Fruit fly (Drosophila melanogaster) whole organism, embryonic: Measurements from ENCODE around the gene Lmpt.

ENCODE experiments used
- Antp ChIP-seq: fragments of 200-800 bp; sonication (Bioruptor generic); optimal IDR thresholded peaks from 3 replicates; lab custom pipeline; 2016; ENCODE audit warnings: missing biosample characterization, missing genetic modification characterization
- BtbVII ChIP-seq: fragments of 200-800 bp; sonication (Bioruptor generic); optimal IDR thresholded peaks from 3 replicates; lab custom pipeline; 2017; ENCODE audit warnings: missing biosample characterization, mild to moderate bottlenecking, missing genetic modification characterization
- CG11696 ChIP-seq: fragments of 200-800 bp; sonication (Bioruptor generic); IDR thresholded peaks from 2 replicates; pipeline ENCODE4 v1.3.6; 2022; ENCODE audit warnings: missing biosample characterization, missing genetic modification characterization
- CG12219 ChIP-seq: fragments of 200-800 bp; sonication (Bioruptor generic); optimal IDR thresholded peaks from 3 replicates; lab custom pipeline; 2018; ENCODE audit warnings: missing biosample characterization, mild to moderate bottlenecking, missing genetic modification characterization
- CG12299 ChIP-seq: fragments of 200-800 bp; sonication (Bioruptor generic); optimal IDR thresholded peaks from 2 replicates; lab custom pipeline; 2018; ENCODE audit warnings: missing biosample characterization, mild to moderate bottlenecking, missing genetic modification characterization
- CG1233 ChIP-seq: fragments of 200-800 bp; sonication (Bioruptor generic); optimal IDR thresholded peaks from 4 replicates; lab custom pipeline; 2018; ENCODE audit warnings: missing biosample characterization, mild to moderate bottlenecking, missing genetic modification characterization
- CG12769 ChIP-seq: fragments of 200-800 bp; sonication (Bioruptor generic); optimal IDR thresholded peaks from 2 replicates; lab custom pipeline; 2019; ENCODE audit warnings: missing biosample characterization, mild to moderate bottlenecking, missing genetic modification characterization, moderate library complexity
- CG12942 ChIP-seq: fragments of 200-800 bp; sonication (Bioruptor generic); optimal IDR thresholded peaks from 3 replicates; lab custom pipeline; 2016; ENCODE audit warnings: missing biosample characterization, missing genetic modification characterization
- CG13624 ChIP-seq: fragments of 200-800 bp; sonication (Bioruptor generic); optimal IDR thresholded peaks from 2 replicates; lab custom pipeline; 2016; ENCODE audit warnings: missing biosample characterization, missing genetic modification characterization
- CG14965 ChIP-seq: fragments of 200-800 bp; sonication (Bioruptor generic); optimal IDR thresholded peaks from 2 replicates; lab custom pipeline; 2016; ENCODE audit warnings: missing biosample characterization, missing genetic modification characterization, borderline replicate concordance
- CG1647 ChIP-seq: fragments of 200-800 bp; sonication (Bioruptor generic); optimal IDR thresholded peaks from 3 replicates; lab custom pipeline; 2016; ENCODE audit warnings: missing biosample characterization, missing genetic modification characterization
- CG18262 ChIP-seq: fragments of 200-800 bp; optimal IDR thresholded peaks from 3 replicates; lab custom pipeline; 2019; ENCODE audit warnings: missing biosample characterization, mild to moderate bottlenecking, missing genetic modification characterization, moderate library complexity
- CG34224 ChIP-seq: fragments of 200-800 bp; sonication (Bioruptor generic); IDR thresholded peaks from 3 replicates; pipeline ENCODE4 v1.3.6; 2022; ENCODE audit warnings: missing biosample characterization, missing genetic modification characterization; ENCODE audit not compliant: partially characterized antibody
- CG4282 ChIP-seq: fragments of 200-800 bp; sonication (Bioruptor generic); optimal IDR thresholded peaks from 2 replicates; lab custom pipeline; 2016; ENCODE audit warnings: missing biosample characterization, missing genetic modification characterization
- CG4360 ChIP-seq: fragments of 200-800 bp; sonication (Bioruptor generic); IDR thresholded peaks from 2 replicates; pipeline ENCODE4 v1.3.6; 2022; ENCODE audit warnings: missing biosample characterization, missing genetic modification characterization
- CG6765 ChIP-seq: fragments of 200-800 bp; sonication (Bioruptor generic); optimal IDR thresholded peaks from 3 replicates; lab custom pipeline; 2017; ENCODE audit warnings: missing biosample characterization, mild to moderate bottlenecking, missing genetic modification characterization
- CG7357 ChIP-seq: fragments of 200-800 bp; sonication (Bioruptor generic); IDR thresholded peaks from 3 replicates; pipeline ENCODE4 v1.3.6; 2022; ENCODE audit warnings: missing biosample characterization, missing genetic modification characterization
- CG7372 ChIP-seq: fragments of 200-800 bp; sonication (Bioruptor generic); IDR thresholded peaks from 2 replicates; pipeline ENCODE4 v1.3.6; 2022; ENCODE audit warnings: missing biosample characterization, missing genetic modification characterization
- CG7839 ChIP-seq: fragments of 200-800 bp; sonication (Bioruptor generic); optimal IDR thresholded peaks from 3 replicates; lab custom pipeline; 2018; ENCODE audit warnings: missing biosample characterization, mild to moderate bottlenecking, missing genetic modification characterization, moderate library complexity
- CG7987 ChIP-seq: fragments of 200-800 bp; sonication (Bioruptor generic); optimal IDR thresholded peaks from 2 replicates; lab custom pipeline; 2018; ENCODE audit warnings: missing biosample characterization, mild to moderate bottlenecking, missing genetic modification characterization, moderate library complexity
- CG9727 ChIP-seq: fragments of 200-800 bp; sonication (Bioruptor generic); optimal IDR thresholded peaks from 3 replicates; lab custom pipeline; 2017; ENCODE audit warnings: missing biosample characterization, mild to moderate bottlenecking, missing genetic modification characterization
- CHES-1-like ChIP-seq: fragments of 200-800 bp; sonication (Bioruptor generic); optimal IDR thresholded peaks from 2 replicates; lab custom pipeline; 2016; ENCODE audit warnings: missing biosample characterization, missing genetic modification characterization
- D19B ChIP-seq: fragments of 200-800 bp; sonication (Bioruptor generic); optimal IDR thresholded peaks from 2 replicates; lab custom pipeline; 2017; ENCODE audit warnings: missing biosample characterization, mild to moderate bottlenecking, missing genetic modification characterization
- Dad ChIP-seq: fragments of 200-800 bp; sonication (Bioruptor generic); optimal IDR thresholded peaks from 3 replicates; lab custom pipeline; 2016; ENCODE audit warnings: missing biosample characterization, missing genetic modification characterization
- Trl ChIP-seq, 3 experiments: fragments of >200 bp in 2 of 3; fragments of 200-800 bp in 1 of 3; sonication (Bioruptor generic) in 1 of 3; optimal IDR thresholded peaks; 2 replicates in 1 of 3; 3 replicates in 2 of 3; lab custom pipeline; 2016 to 2017; ENCODE audit warnings: missing biosample characterization in 1 of 3, missing genetic modification characterization in 1 of 3
- YL-1 ChIP-seq: fragments of 200-800 bp; sonication (Bioruptor generic); optimal IDR thresholded peaks from 3 replicates; lab custom pipeline; 2017; ENCODE audit warnings: missing biosample characterization, mild to moderate bottlenecking, missing genetic modification characterization
- abd-A ChIP-seq: fragments of 200-800 bp; sonication (Bioruptor generic); optimal IDR thresholded peaks from 3 replicates; lab custom pipeline; 2019; ENCODE audit warnings: missing biosample characterization, mild to moderate bottlenecking, missing genetic modification characterization, moderate library complexity
- aop ChIP-seq: fragments of 200-800 bp; sonication (Bioruptor generic); IDR thresholded peaks from 2 replicates; pipeline ENCODE4 v1.3.6; 2022; ENCODE audit warnings: missing biosample characterization, missing genetic modification characterization
- bowl ChIP-seq: fragments of 200-800 bp; sonication (Bioruptor generic); IDR thresholded peaks from 2 replicates; pipeline ENCODE4 v1.3.6; 2022; ENCODE audit warnings: missing biosample characterization, missing genetic modification characterization
- cato ChIP-seq: fragments of 200-800 bp; sonication (Bioruptor generic); optimal IDR thresholded peaks from 2 replicates; lab custom pipeline; 2016; ENCODE audit warnings: missing biosample characterization, missing genetic modification characterization, borderline replicate concordance
- cg ChIP-seq: fragments of 200-800 bp; sonication (Bioruptor generic); optimal IDR thresholded peaks from 3 replicates; lab custom pipeline; 2019; ENCODE audit warnings: missing biosample characterization, mild to moderate bottlenecking, missing genetic modification characterization, moderate library complexity
- chinmo ChIP-seq: fragments of 200-800 bp; sonication (Bioruptor generic); IDR thresholded peaks from 4 replicates; pipeline ENCODE4 v1.3.6; 2022; ENCODE audit warnings: missing biosample characterization, missing genetic modification characterization; ENCODE audit not compliant: partially characterized antibody
- crc ChIP-seq: fragments of 200-800 bp; sonication (Bioruptor generic); optimal IDR thresholded peaks from 2 replicates; lab custom pipeline; 2016; ENCODE audit warnings: missing biosample characterization, missing genetic modification characterization
- crol ChIP-seq: fragments of 200-800 bp; sonication (Bioruptor generic); IDR thresholded peaks from 2 replicates; pipeline ENCODE4 v1.3.6; 2022; ENCODE audit warnings: missing biosample characterization, missing genetic modification characterization
- crp ChIP-seq, 2 experiments: fragments of 200-800 bp; sonication (Bioruptor generic); optimal IDR thresholded peaks; 2 replicates in 1 of 2; 3 replicates in 1 of 2; lab custom pipeline; 2017; ENCODE audit warnings: missing biosample characterization in 2 of 2, missing genetic modification characterization in 2 of 2, mild to moderate bottlenecking in 1 of 2, moderate library complexity in 1 of 2
- dati ChIP-seq: fragments of 200-800 bp; sonication (Bioruptor generic); IDR thresholded peaks from 2 replicates; pipeline ENCODE4 v1.3.6; 2022; ENCODE audit warnings: missing biosample characterization, missing genetic modification characterization
- dm ChIP-seq: fragments of 200-800 bp; sonication (Bioruptor generic); optimal IDR thresholded peaks from 3 replicates; lab custom pipeline; 2016; ENCODE audit warnings: missing biosample characterization, missing genetic modification characterization
- ewg ChIP-seq: fragments of 200-800 bp; sonication (Bioruptor generic); optimal IDR thresholded peaks from 3 replicates; lab custom pipeline; 2017; ENCODE audit warnings: mild to moderate bottlenecking, missing biosample characterization, missing genetic modification reagents, missing genetic modification characterization
- ftz-f1 ChIP-seq: fragments of 200-800 bp; sonication (Bioruptor generic); optimal IDR thresholded peaks from 2 replicates; lab custom pipeline; 2016; ENCODE audit warnings: missing biosample characterization, missing genetic modification characterization
- kni ChIP-seq: fragments of 200-800 bp; sonication (Bioruptor generic); optimal IDR thresholded peaks from 3 replicates; lab custom pipeline; 2017; ENCODE audit warnings: mild to moderate bottlenecking, missing biosample characterization, missing genetic modification reagents, missing genetic modification characterization
- otp ChIP-seq: fragments of 200-800 bp; sonication (Bioruptor generic); IDR thresholded peaks from 3 replicates; pipeline ENCODE4, ENCODE4 v1.3.6; 2022; ENCODE audit warnings: missing biosample characterization, missing genetic modification characterization
- pan ChIP-seq, 4 experiments: fragments of >200 bp in 3 of 4; fragments of 200-800 bp in 1 of 4; sonication (Bioruptor generic) in 1 of 4; optimal IDR thresholded peaks in 3 of 4; IDR thresholded peaks in 1 of 4; 2 replicates each; pipeline versions ENCODE4 v1.3.6 to Lab custom; 2017 to 2022; ENCODE audit warnings: missing biosample characterization in 2 of 4, missing genetic modification characterization in 2 of 4, mixed read lengths in 1 of 4
- pho ChIP-seq: fragments of 200-800 bp; sonication (Bioruptor generic); optimal IDR thresholded peaks from 2 replicates; lab custom pipeline; 2016; ENCODE audit warnings: missing biosample characterization, missing genetic modification characterization
- pros ChIP-seq: fragments of 200-800 bp; sonication (Bioruptor generic); optimal IDR thresholded peaks from 3 replicates; lab custom pipeline; 2019; ENCODE audit warnings: missing biosample characterization, mild to moderate bottlenecking, missing genetic modification characterization, moderate library complexity
- seq ChIP-seq: fragments of 200-800 bp; sonication (Bioruptor generic); IDR thresholded peaks from 2 replicates; pipeline ENCODE4 v1.3.6; 2022; ENCODE audit warnings: missing biosample characterization, missing genetic modification characterization
- slbo ChIP-seq: fragments of 200-800 bp; sonication (Bioruptor generic); IDR thresholded peaks from 2 replicates; pipeline ENCODE4 v1.3.6; 2022; ENCODE audit warnings: missing biosample characterization, missing genetic modification characterization
- sr ChIP-seq: fragments of 200-800 bp; sonication (Bioruptor generic); IDR thresholded peaks from 3 replicates; pipeline ENCODE4 v1.3.6; 2022; ENCODE audit warnings: missing biosample characterization, missing genetic modification characterization
- tgo ChIP-seq: fragments of 200-800 bp; sonication (Bioruptor generic); IDR thresholded peaks from 3 replicates; pipeline ENCODE4 v1.3.6; 2022; ENCODE audit warnings: missing biosample characterization, missing genetic modification characterization

Lmpt gene

dm6 chr3L:16818063-16818462 is 47.0 kb upstream of the Lmpt start (continued):
- no peak for TF ChIP-seq CG9727 (GFP tag; lab: Kevin White, UChicago)

- TF ChIP-seq cato (GFP tag; lab: Kevin White, UChicago): no peak
- TF ChIP-seq CG1233 (GFP tag; lab: Kevin White, UChicago): no peak
- no peak for TF ChIP-seq Antp (GFP tag; lab: Kevin White, UChicago)
- TF ChIP-seq CG6765 (GFP tag; lab: Kevin White, UChicago): no peak
- no peak for TF ChIP-seq slbo (GFP tag; lab: Robert Waterston, UW)
- TF ChIP-seq tgo: no peak
- no peak for TF ChIP-seq pho
- TF ChIP-seq ftz-f1 (GFP tag; lab: Kevin White, UChicago): peak; percentile 21
- TF ChIP-seq CG4360: peak; percentile 80
- TF ChIP-seq D19B: no peak
- TF ChIP-seq aop: no peak
- no peak for TF ChIP-seq CG1647 (GFP tag; lab: Kevin White, UChicago)
- TF ChIP-seq CG18262 (tag; lab: Kevin White, UChicago): no peak
- TF ChIP-seq CG13624 (GFP tag; lab: Kevin White, UChicago): no peak
- no peak for TF ChIP-seq dm (GFP tag; lab: Kevin White, UChicago)
- TF ChIP-seq pan (optimal IDR thresholded peaks at IDR 0.05; lab: Kevin White, UChicago): no peak
- TF ChIP-seq pan (GFP tag; optimal IDR thresholded peaks at IDR 0.05 in 1 of 2, IDR thresholded peaks at IDR 0.05 in 1 of 2): peak in 1 of 2 experiments; percentile 16
- peak in 1 of 2 experiments; percentile 27 for TF ChIP-seq crp (GFP tag; optimal IDR thresholded peaks at IDR 0.05; lab: Kevin White, UChicago)
- TF ChIP-seq CG12299 (tag; lab: Kevin White, UChicago): no peak
- peak; percentile 20; the same call in 1 of the 2 replicates for TF ChIP-seq bowl
- no peak for TF ChIP-seq BtbVII
- no peak for TF ChIP-seq CG7372 (GFP tag; lab: Robert Waterston, UW)
- TF ChIP-seq crc (GFP tag; lab: Kevin White, UChicago): no peak
- no peak for TF ChIP-seq CG34224 (GFP tag; lab: Robert Waterston, UW)
- peak; percentile 69 for TF ChIP-seq CG12769 (tag; lab: Kevin White, UChicago)
- no peak for TF ChIP-seq dati
- no peak for TF ChIP-seq abd-A
- peak; percentile 88 for TF ChIP-seq crol (GFP tag; lab: Robert Waterston, UW)
- peak; percentile 50; the same call in 1 of the 3 replicates for TF ChIP-seq sr (GFP tag; lab: Robert Waterston, UW)
- TF ChIP-seq seq: no peak
- TF ChIP-seq CG12219 (GFP tag; lab: Kevin White, UChicago): no peak
- no peak for TF ChIP-seq CG7839
- peak; percentile 41 for TF ChIP-seq cg
- 0 out of 3 replicates have a peak, but pooled peaks have one; percentile 10 for TF ChIP-seq CG7357 (GFP tag; lab: Robert Waterston, UW)
- TF ChIP-seq pros (GFP tag; lab: Kevin White, UChicago): peak; percentile 2
- no peak for TF ChIP-seq CG4282 (GFP tag; lab: Kevin White, UChicago)
- TF ChIP-seq ewg (GFP tag; lab: Kevin White, UChicago): no peak
- no peak for TF ChIP-seq CG12942 (GFP tag; lab: Kevin White, UChicago)
- no peak for TF ChIP-seq CG14965 (GFP tag; lab: Kevin White, UChicago)
- TF ChIP-seq CHES-1-like (GFP tag; lab: Kevin White, UChicago): no peak
- TF ChIP-seq Dad (GFP tag; lab: Kevin White, UChicago): no peak
- no peak for TF ChIP-seq YL-1 (GFP tag; lab: Kevin White, UChicago)
- TF ChIP-seq CG7987 (GFP tag; lab: Kevin White, UChicago): peak; percentile 90
- TF ChIP-seq otp (GFP tag; lab: Robert Waterston, UW): 0 out of 3 replicates have a peak, but pooled peaks have one; percentile 44
- TF ChIP-seq chinmo (GFP tag; lab: Robert Waterston, UW): peak; percentile 85; the same call in 1 of the 4 replicates
- TF ChIP-seq kni (GFP tag; lab: Kevin White, UChicago): no peak
- TF ChIP-seq Trl (optimal IDR thresholded peaks at IDR 0.05; lab: Kevin White, UChicago): no peak
- TF ChIP-seq Trl (GFP tag; optimal IDR thresholded peaks at IDR 0.05; lab: Kevin White, UChicago): no peak
- TF ChIP-seq CG11696 (GFP tag; lab: Robert Waterston, UW): no peak
These were observed 40.4 kb upstream of the Lmpt start for dm6 chr3L:16824725-16825124.
